Fruit fly (Drosophila melanogaster) whole organism, embryonic: Measurements from ENCODE around the gene flw.

ENCODE experiments used
- Ada2b ChIP-seq: fragments of 200-800 bp; sonication (Bioruptor generic); IDR thresholded peaks from 2 replicates; pipeline ENCODE4 v1.3.6; 2022; ENCODE audit warnings: missing biosample characterization, missing genetic modification characterization
- B-H1 ChIP-seq: fragments of 200-800 bp; sonication (Bioruptor generic); IDR thresholded peaks from 3 replicates; pipeline ENCODE4 v1.3.6; 2022; ENCODE audit warnings: missing biosample characterization, missing genetic modification characterization
- CG10274 ChIP-seq: fragments of 200-800 bp; sonication (Bioruptor generic); optimal IDR thresholded peaks from 3 replicates; lab custom pipeline; 2017; ENCODE audit warnings: missing biosample characterization, mild to moderate bottlenecking, missing genetic modification characterization
- CG10979 ChIP-seq: fragments of 200-800 bp; sonication (Bioruptor generic); optimal IDR thresholded peaks from 2 replicates; lab custom pipeline; 2018; ENCODE audit warnings: missing biosample characterization, mild to moderate bottlenecking, missing genetic modification characterization, moderate library complexity
- CG11504 ChIP-seq: fragments of 200-800 bp; sonication (Bioruptor generic); optimal IDR thresholded peaks from 3 replicates; lab custom pipeline; 2019; ENCODE audit warnings: missing biosample characterization, mild to moderate bottlenecking, missing genetic modification characterization, moderate library complexity
- CG13123 ChIP-seq: fragments of 200-800 bp; sonication (Bioruptor generic); optimal IDR thresholded peaks from 2 replicates; lab custom pipeline; 2016; ENCODE audit warnings: missing biosample characterization, missing genetic modification characterization
- CG14014 ChIP-seq: fragments of 200-800 bp; sonication (Bioruptor generic); IDR thresholded peaks from 2 replicates; pipeline ENCODE4 v1.3.6; 2022; ENCODE audit warnings: missing biosample characterization, missing genetic modification characterization
- CG16779 ChIP-seq: fragments of 200-800 bp; sonication (Bioruptor generic); IDR thresholded peaks from 2 replicates; pipeline ENCODE4 v1.3.6; 2022; ENCODE audit warnings: missing biosample characterization, missing genetic modification characterization
- CG1832 ChIP-seq: fragments of 200-800 bp; sonication (Bioruptor generic); optimal IDR thresholded peaks from 2 replicates; lab custom pipeline; 2017; ENCODE audit warnings: missing biosample characterization, mild to moderate bottlenecking, missing genetic modification characterization, inconsistent platforms
- CG2120 ChIP-seq: fragments of 200-800 bp; sonication (Bioruptor generic); optimal IDR thresholded peaks from 3 replicates; lab custom pipeline; 2016; ENCODE audit warnings: missing biosample characterization, missing genetic modification characterization
- CG2678 ChIP-seq: fragments of 200-800 bp; sonication (Bioruptor generic); optimal IDR thresholded peaks from 3 replicates; lab custom pipeline; 2019; ENCODE audit warnings: missing biosample characterization, mild to moderate bottlenecking, missing genetic modification characterization, moderate library complexity
- CG31441 ChIP-seq: fragments of 200-800 bp; sonication (Bioruptor generic); IDR thresholded peaks from 2 replicates; pipeline ENCODE4 v1.3.6; 2022; ENCODE audit warnings: missing biosample characterization, missing genetic modification characterization
- CG32767 ChIP-seq: fragments of 200-800 bp; sonication (Bioruptor generic); IDR thresholded peaks from 2 replicates; pipeline ENCODE4 v1.3.6; 2022; ENCODE audit warnings: missing biosample characterization, missing genetic modification characterization
- CG32772 ChIP-seq: fragments of 200-800 bp; sonication (Bioruptor generic); IDR thresholded peaks from 2 replicates; pipeline ENCODE4 v1.3.6; 2022; ENCODE audit warnings: missing biosample characterization, missing genetic modification characterization
- CG34422 ChIP-seq: fragments of 200-800 bp; sonication (Bioruptor generic); IDR thresholded peaks from 3 replicates; pipeline ENCODE4 v1.3.6; 2022; ENCODE audit warnings: missing biosample characterization, missing genetic modification characterization
- CG5953 ChIP-seq: fragments of 200-800 bp; sonication (Bioruptor generic); IDR thresholded peaks from 2 replicates; pipeline ENCODE4 v1.3.6; 2022; ENCODE audit warnings: missing biosample characterization, missing genetic modification characterization
- CG7357 ChIP-seq: fragments of 200-800 bp; sonication (Bioruptor generic); IDR thresholded peaks from 3 replicates; pipeline ENCODE4 v1.3.6; 2022; ENCODE audit warnings: missing biosample characterization, missing genetic modification characterization
- CG8388 ChIP-seq: fragments of 200-800 bp; sonication (Bioruptor generic); optimal IDR thresholded peaks from 2 replicates; lab custom pipeline; 2019; ENCODE audit warnings: missing biosample characterization, mild to moderate bottlenecking, missing genetic modification characterization, moderate library complexity
- CG8478 ChIP-seq: fragments of >200 bp; optimal IDR thresholded peaks from 2 replicates; lab custom pipeline; 2018
- CTCF ChIP-seq: fragments of 200-800 bp; sonication (Bioruptor generic); optimal IDR thresholded peaks from 2 replicates; lab custom pipeline; 2017; ENCODE audit warnings: missing biosample characterization, mild to moderate bottlenecking, missing genetic modification characterization, moderate library complexity
- Dek ChIP-seq: fragments of 200-800 bp; sonication (Bioruptor generic); optimal IDR thresholded peaks from 3 replicates; lab custom pipeline; 2019; ENCODE audit warnings: missing biosample characterization, mild to moderate bottlenecking, missing genetic modification characterization, moderate library complexity
- Doc3 ChIP-seq: fragments of 200-800 bp; sonication (Bioruptor generic); IDR thresholded peaks from 3 replicates; pipeline ENCODE4 v1.3.6; 2022; ENCODE audit warnings: missing biosample characterization, missing genetic modification characterization; ENCODE audit not compliant: partially characterized antibody
- Dref ChIP-seq: fragments of 200-800 bp; sonication (Bioruptor generic); IDR thresholded peaks from 2 replicates; pipeline ENCODE4 v1.3.6; 2022; ENCODE audit warnings: missing biosample characterization, missing genetic modification characterization
- E2f2 ChIP-seq: fragments of 200-800 bp; sonication (Bioruptor generic); IDR thresholded peaks from 2 replicates; pipeline ENCODE4 v1.3.6; 2022; ENCODE audit warnings: missing biosample characterization, missing genetic modification characterization
- Gsc ChIP-seq: fragments of 200-800 bp; sonication (Bioruptor generic); IDR thresholded peaks from 2 replicates; pipeline ENCODE4 v1.3.6; 2022; ENCODE audit warnings: missing biosample characterization, missing genetic modification characterization
- HLH3B ChIP-seq: fragments of 200-800 bp; sonication (Bioruptor generic); IDR thresholded peaks from 2 replicates; pipeline ENCODE4 v1.3.6; 2022; ENCODE audit warnings: missing biosample characterization, missing genetic modification characterization
- HmgD ChIP-seq: fragments of 200-800 bp; sonication (Bioruptor generic); optimal IDR thresholded peaks from 3 replicates; lab custom pipeline; 2016; ENCODE audit warnings: missing biosample characterization, missing genetic modification characterization
- Jarid2 ChIP-seq: fragments of 200-800 bp; sonication (Bioruptor generic); optimal IDR thresholded peaks from 3 replicates; lab custom pipeline; 2017; ENCODE audit warnings: mild to moderate bottlenecking, missing biosample characterization, missing genetic modification reagents, missing genetic modification characterization
- Nf-YB ChIP-seq: fragments of 200-800 bp; sonication (Bioruptor generic); optimal IDR thresholded peaks from 3 replicates; lab custom pipeline; 2019; ENCODE audit warnings: missing biosample characterization, mild to moderate bottlenecking, missing genetic modification characterization, moderate library complexity
- Rx ChIP-seq: fragments of 200-800 bp; sonication (Bioruptor generic); IDR thresholded peaks from 2 replicates; pipeline ENCODE4 v1.3.6; 2022; ENCODE audit warnings: missing biosample characterization, missing genetic modification characterization
- Sin3A ChIP-seq: fragments of >200 bp; optimal IDR thresholded peaks from 2 replicates; lab custom pipeline; 2018
- Sox100B ChIP-seq: fragments of 200-800 bp; sonication (Bioruptor generic); optimal IDR thresholded peaks from 3 replicates; lab custom pipeline; 2018; ENCODE audit warnings: missing biosample characterization, mild to moderate bottlenecking, missing genetic modification characterization
- Spps ChIP-seq: fragments of 200-800 bp; sonication (Bioruptor generic); optimal IDR thresholded peaks from 2 replicates; lab custom pipeline; 2018; ENCODE audit warnings: missing biosample characterization, mild to moderate bottlenecking, missing genetic modification characterization
- Tbp ChIP-seq: fragments of >200 bp; optimal IDR thresholded peaks from 2 replicates; lab custom pipeline; 2018; ENCODE audit warnings: missing biosample characterization, missing genetic modification characterization
- ac ChIP-seq: fragments of 200-800 bp; sonication (Bioruptor generic); optimal IDR thresholded peaks from 3 replicates; lab custom pipeline; 2017; ENCODE audit warnings: missing biosample characterization, mild to moderate bottlenecking, missing genetic modification characterization
- bab2 ChIP-seq: fragments of 200-800 bp; sonication (Bioruptor generic); optimal IDR thresholded peaks from 2 replicates; lab custom pipeline; 2016; ENCODE audit warnings: missing biosample characterization, missing genetic modification characterization
- bbx ChIP-seq: fragments of 200-800 bp; sonication (Bioruptor generic); IDR thresholded peaks from 2 replicates; pipeline ENCODE4 v1.3.6; 2022; ENCODE audit warnings: missing biosample characterization, missing genetic modification characterization; ENCODE audit not compliant: partially characterized antibody
- chm ChIP-seq: fragments of 200-800 bp; sonication (Bioruptor generic); IDR thresholded peaks from 2 replicates; pipeline ENCODE4 v1.3.6; 2022; ENCODE audit warnings: missing biosample characterization, missing genetic modification characterization
- chn ChIP-seq: fragments of 200-800 bp; sonication (Bioruptor generic); optimal IDR thresholded peaks from 2 replicates; lab custom pipeline; 2016; ENCODE audit warnings: missing biosample characterization, missing genetic modification characterization
- dan ChIP-seq: fragments of 200-800 bp; sonication (Bioruptor generic); IDR thresholded peaks from 2 replicates; pipeline ENCODE4 v1.3.6; 2022; ENCODE audit warnings: missing biosample characterization, missing genetic modification characterization
- dati ChIP-seq: fragments of 200-800 bp; sonication (Bioruptor generic); IDR thresholded peaks from 2 replicates; pipeline ENCODE4 v1.3.6; 2022; ENCODE audit warnings: missing biosample characterization, missing genetic modification characterization
- emc ChIP-seq: fragments of 200-800 bp; sonication (Bioruptor generic); optimal IDR thresholded peaks from 2 replicates; lab custom pipeline; 2016; ENCODE audit warnings: missing biosample characterization, missing genetic modification characterization
- ewg ChIP-seq: fragments of 200-800 bp; sonication (Bioruptor generic); optimal IDR thresholded peaks from 3 replicates; lab custom pipeline; 2017; ENCODE audit warnings: mild to moderate bottlenecking, missing biosample characterization, missing genetic modification reagents, missing genetic modification characterization
- eyg ChIP-seq: fragments of 200-800 bp; sonication (Bioruptor generic); optimal IDR thresholded peaks from 3 replicates; lab custom pipeline; 2016; ENCODE audit warnings: missing biosample characterization, missing genetic modification characterization
- gro ChIP-seq: fragments of 200-800 bp; sonication (Bioruptor generic); optimal IDR thresholded peaks from 2 replicates; lab custom pipeline; 2016; ENCODE audit warnings: missing biosample characterization, missing genetic modification characterization
- kay ChIP-seq: fragments of 200-800 bp; sonication (Bioruptor generic); optimal IDR thresholded peaks from 2 replicates; lab custom pipeline; 2016; ENCODE audit warnings: missing biosample characterization, missing genetic modification characterization
- kni ChIP-seq: fragments of 200-800 bp; sonication (Bioruptor generic); optimal IDR thresholded peaks from 3 replicates; lab custom pipeline; 2017; ENCODE audit warnings: mild to moderate bottlenecking, missing biosample characterization, missing genetic modification reagents, missing genetic modification characterization
- pb ChIP-seq: fragments of 200-800 bp; sonication (Bioruptor generic); optimal IDR thresholded peaks from 3 replicates; lab custom pipeline; 2016; ENCODE audit warnings: missing biosample characterization, missing genetic modification characterization
- pho ChIP-seq: fragments of 200-800 bp; sonication (Bioruptor generic); optimal IDR thresholded peaks from 2 replicates; lab custom pipeline; 2016; ENCODE audit warnings: missing biosample characterization, missing genetic modification characterization
- pzg ChIP-seq: fragments of 200-800 bp; sonication (Bioruptor generic); optimal IDR thresholded peaks from 3 replicates; lab custom pipeline; 2018; ENCODE audit warnings: missing biosample characterization, mild to moderate bottlenecking, missing genetic modification characterization, moderate library complexity
- repo ChIP-seq: fragments of 200-800 bp; sonication (Bioruptor generic); optimal IDR thresholded peaks from 2 replicates; lab custom pipeline; 2016; ENCODE audit warnings: missing biosample characterization, missing genetic modification characterization
- rib ChIP-seq: fragments of 200-800 bp; sonication (Bioruptor generic); IDR thresholded peaks from 2 replicates; pipeline ENCODE4 v1.3.6; 2022; ENCODE audit warnings: missing biosample characterization, missing genetic modification characterization
- sqz ChIP-seq: fragments of 200-800 bp; sonication (Bioruptor generic); optimal IDR thresholded peaks from 3 replicates; lab custom pipeline; 2018; ENCODE audit warnings: missing biosample characterization, mild to moderate bottlenecking, missing genetic modification characterization
- stwl ChIP-seq: fragments of 200-800 bp; sonication (Bioruptor generic); optimal IDR thresholded peaks from 3 replicates; lab custom pipeline; 2018; ENCODE audit warnings: missing biosample characterization, mild to moderate bottlenecking, missing genetic modification characterization, moderate library complexity

Gene flw

dm6 chrX:10387672-10388071 is 1.9 kb downstream of the flw start (continued):
- TF ChIP-seq sqz (GFP tag; lab: Kevin White, UChicago): no peak
- TF ChIP-seq gro (GFP tag; lab: Kevin White, UChicago): peak; percentile 63
- no peak for TF ChIP-seq Nf-YB (GFP tag; lab: Kevin White, UChicago)
- peak; percentile 20; the same call in 1 of the 2 replicates for TF ChIP-seq E2f2 (GFP tag; lab: Robert Waterston, UW)
- TF ChIP-seq emc: no peak
- TF ChIP-seq chn: no peak
- peak; percentile 54 for TF ChIP-seq CG2678
- TF ChIP-seq pho (GFP tag; lab: Kevin White, UChicago): peak; percentile 34
- no peak for TF ChIP-seq stwl (tag; lab: Kevin White, UChicago)
- no peak for TF ChIP-seq CG31441 (GFP tag; lab: Robert Waterston, UW)
- no peak for TF ChIP-seq dati (GFP tag; lab: Robert Waterston, UW)
- TF ChIP-seq Spps: no peak
- TF ChIP-seq pb: no peak
- peak; percentile 54 for TF ChIP-seq CG14014 (GFP tag; lab: Robert Waterston, UW)
- 0 out of 2 replicates have a peak, but pooled peaks have one; percentile 36 for TF ChIP-seq CG5953 (GFP tag; lab: Robert Waterston, UW)
- TF ChIP-seq HmgD: no peak
- TF ChIP-seq Doc3 (GFP tag; lab: Robert Waterston, UW): no peak
- TF ChIP-seq kay (GFP tag; lab: Kevin White, UChicago): no peak
- TF ChIP-seq Jarid2 (GFP tag; lab: Kevin White, UChicago): no peak
- 0 out of 2 replicates have a peak, but pooled peaks have one; percentile 11 for TF ChIP-seq chm (GFP tag; lab: Robert Waterston, UW)
- TF ChIP-seq CG7357 (GFP tag; lab: Robert Waterston, UW): peak; percentile 55; the same call in 1 of the 3 replicates
- no peak for TF ChIP-seq bbx (GFP tag; lab: Robert Waterston, UW)
- no peak for TF ChIP-seq CG8388
- no peak for TF ChIP-seq B-H1
- TF ChIP-seq Dek: peak; percentile 8
- TF ChIP-seq Dref: no peak
- TF ChIP-seq CG1832 (GFP tag; lab: Kevin White, UChicago): no peak
- TF ChIP-seq CG34422 (GFP tag; lab: Robert Waterston, UW): 0 out of 3 replicates have a peak, but pooled peaks have one; percentile 31
- peak; percentile 70 for TF ChIP-seq CG2120 (GFP tag; lab: Kevin White, UChicago)
- TF ChIP-seq dan (GFP tag; lab: Robert Waterston, UW): no peak
- no peak for TF ChIP-seq CTCF (GFP tag; lab: Kevin White, UChicago)
- no peak for TF ChIP-seq CG8478 (lab: Kevin White, UChicago)
- no peak for TF ChIP-seq ewg (GFP tag; lab: Kevin White, UChicago)
- no peak for TF ChIP-seq kni (GFP tag; lab: Kevin White, UChicago)
- TF ChIP-seq CG32767 (GFP tag; lab: Robert Waterston, UW): no peak
- TF ChIP-seq Tbp (GFP tag; lab: Kevin White, UChicago): no peak
- TF ChIP-seq Gsc (GFP tag; lab: Robert Waterston, UW): no peak
- TF ChIP-seq CG16779 (GFP tag; lab: Robert Waterston, UW): no peak
- no peak for TF ChIP-seq CG10979 (tag; lab: Kevin White, UChicago)
- peak; percentile 64 for TF ChIP-seq Ada2b (GFP tag; lab: Robert Waterston, UW)
- TF ChIP-seq ac (GFP tag; lab: Kevin White, UChicago): no peak
- no peak for TF ChIP-seq Sin3A (lab: Kevin White, UChicago)
- 0 out of 2 replicates have a peak, but pooled peaks have one; percentile 31 for TF ChIP-seq rib (GFP tag; lab: Robert Waterston, UW)
- TF ChIP-seq CG32772 (GFP tag; lab: Robert Waterston, UW): 0 out of 2 replicates have a peak, but pooled peaks have one; percentile 25
- no peak for TF ChIP-seq Sox100B (GFP tag; lab: Kevin White, UChicago)
- TF ChIP-seq pzg (GFP tag; lab: Kevin White, UChicago): no peak
- TF ChIP-seq repo (GFP tag; lab: Kevin White, UChicago): peak; percentile 30
- TF ChIP-seq bab2 (GFP tag; lab: Kevin White, UChicago): peak; percentile 58
- no peak for TF ChIP-seq Rx
- TF ChIP-seq HLH3B (GFP tag; lab: Robert Waterston, UW): peak; percentile 48
- TF ChIP-seq CG13123 (GFP tag; lab: Kevin White, UChicago): no peak
- no peak for TF ChIP-seq eyg (GFP tag; lab: Kevin White, UChicago)
- no peak for TF ChIP-seq CG10274 (GFP tag; lab: Kevin White, UChicago)
- peak; percentile 49 for TF ChIP-seq CG11504 (tag; lab: Kevin White, UChicago)
